Worm (Caenorhabditis elegans): ENCODE measurements around the gene F09B12.3.

ce11 chrX:15092775-15093386, 4.9 kb downstream of the F09B12.3 start:
- TF ChIP-seq T22C8.4 (GFP tag; IDR thresholded peaks at IDR 0.05) (no peak), flt-1 (GFP tag; IDR thresholded peaks at IDR 0.05) (no peak), ztf-29 (GFP tag; IDR thresholded peaks at IDR 0.05) (no peak)

Measured in whole organism, midembryonic.